Worm (Caenorhabditis elegans) whole organism, L3 larva: ENCODE measurements around the gene coq-2.

Source experiments
- R02D3.7 ChIP-seq: fragments of 150-350 bp; optimal IDR thresholded peaks from 2 replicates; lab custom pipeline; 2014; ENCODE audit warnings: missing biosample characterization, missing genetic modification characterization
- ZK546.5 ChIP-seq: sonication (generic microtip); optimal IDR thresholded peaks from 2 replicates; lab custom pipeline; 2017; ENCODE audit warnings: missing biosample characterization, missing genetic modification characterization
- ama-1 ChIP-seq: fragments of 150-350 bp; optimal IDR thresholded peaks from 2 replicates; lab custom pipeline; 2018
- ceh-28 ChIP-seq: fragments of 150-350 bp; optimal IDR thresholded peaks from 2 replicates; lab custom pipeline; 2014; ENCODE audit warnings: missing biosample characterization, missing genetic modification reagents, missing genetic modification characterization
- daf-12 ChIP-seq: fragments of 150-350 bp; optimal IDR thresholded peaks from 2 replicates; lab custom pipeline; 2014; ENCODE audit warnings: missing biosample characterization, missing genetic modification reagents, missing genetic modification characterization
- egl-27 ChIP-seq: sonication (generic microtip); optimal IDR thresholded peaks from 4 replicates; lab custom pipeline; 2017; ENCODE audit warnings: missing biosample characterization, missing genetic modification reagents, missing genetic modification characterization
- egl-5 ChIP-seq: fragments of 150-350 bp; optimal IDR thresholded peaks from 2 replicates; lab custom pipeline; 2017; ENCODE audit warnings: missing biosample characterization, missing genetic modification reagents, missing genetic modification characterization, inconsistent platforms
- elt-1 ChIP-seq: fragments of 150-350 bp; optimal IDR thresholded peaks from 2 replicates; lab custom pipeline; 2014; ENCODE audit warnings: missing biosample characterization, missing genetic modification characterization
- elt-2 ChIP-seq: sonication (generic microtip); optimal IDR thresholded peaks from 2 replicates; lab custom pipeline; 2016; ENCODE audit warnings: missing genetic modification reagents, mild to moderate bottlenecking, missing genetic modification characterization, missing compliant biosample characterization
- eor-1 ChIP-seq, 2 experiments: fragments of 150-350 bp; optimal IDR thresholded peaks; 2 replicates each; lab custom pipeline; 2014 to 2018; ENCODE audit warnings: missing biosample characterization in 2 of 2, missing genetic modification characterization in 2 of 2
- fkh-10 ChIP-seq: sonication (generic microtip); optimal IDR thresholded peaks from 2 replicates; lab custom pipeline; 2017; ENCODE audit warnings: missing biosample characterization, missing genetic modification reagents, missing genetic modification characterization
- fos-1 ChIP-seq: fragments of 150-350 bp; optimal IDR thresholded peaks from 2 replicates; lab custom pipeline; 2014; ENCODE audit warnings: missing biosample characterization, missing genetic modification characterization
- hmg-11 ChIP-seq: sonication (generic microtip); optimal IDR thresholded peaks from 2 replicates; lab custom pipeline; 2016; ENCODE audit warnings: missing genetic modification characterization, missing compliant biosample characterization
- jun-1 ChIP-seq: fragments of 150-350 bp; optimal IDR thresholded peaks from 2 replicates; lab custom pipeline; 2014; ENCODE audit warnings: missing biosample characterization, missing genetic modification reagents, missing genetic modification characterization
- lin-15B ChIP-seq: fragments of 150-350 bp; optimal IDR thresholded peaks from 2 replicates; lab custom pipeline; 2014; ENCODE audit warnings: missing biosample characterization, missing genetic modification characterization
- lin-39 ChIP-seq: fragments of 150-350 bp; optimal IDR thresholded peaks from 2 replicates; lab custom pipeline; 2018; ENCODE audit warnings: missing biosample characterization, missing genetic modification reagents, missing genetic modification characterization
- nfya-1 ChIP-seq: sonication (generic microtip); optimal IDR thresholded peaks from 2 replicates; lab custom pipeline; 2017; ENCODE audit warnings: missing genetic modification characterization, mild to moderate bottlenecking, missing compliant biosample characterization, antibody characterized with exemption, moderate library complexity; ENCODE audit not compliant: insufficient read depth
- nhr-23 ChIP-seq: fragments of 150-350 bp; optimal IDR thresholded peaks from 2 replicates; lab custom pipeline; 2014; ENCODE audit warnings: missing biosample characterization, missing genetic modification reagents, missing genetic modification characterization
- nhr-237 ChIP-seq: fragments of 150-350 bp; optimal IDR thresholded peaks from 2 replicates; lab custom pipeline; 2014; ENCODE audit warnings: missing biosample characterization, missing genetic modification characterization
- nhr-25 ChIP-seq: sonication (generic microtip); optimal IDR thresholded peaks from 2 replicates; lab custom pipeline; 2017; ENCODE audit warnings: missing biosample characterization, missing genetic modification characterization
- nhr-28 ChIP-seq: fragments of 150-350 bp; optimal IDR thresholded peaks from 2 replicates; lab custom pipeline; 2014; ENCODE audit warnings: missing biosample characterization, missing genetic modification characterization
- nhr-43 ChIP-seq: sonication (generic microtip); optimal IDR thresholded peaks from 2 replicates; lab custom pipeline; 2016; ENCODE audit warnings: mild to moderate bottlenecking, missing genetic modification characterization, missing compliant biosample characterization; ENCODE audit not compliant: poor library complexity, severe bottlenecking
- nhr-67 ChIP-seq: fragments of 150-350 bp; optimal IDR thresholded peaks from 2 replicates; lab custom pipeline; 2014; ENCODE audit warnings: missing biosample characterization, missing genetic modification characterization
- nhr-77 ChIP-seq: fragments of 150-350 bp; optimal IDR thresholded peaks from 2 replicates; lab custom pipeline; 2014; ENCODE audit warnings: missing biosample characterization, missing genetic modification characterization
- pha-4 ChIP-seq: fragments of 150-350 bp; optimal IDR thresholded peaks from 2 replicates; lab custom pipeline; 2014; ENCODE audit warnings: missing biosample characterization, missing genetic modification reagents, missing genetic modification characterization
- pqm-1 ChIP-seq: fragments of 150-350 bp; optimal IDR thresholded peaks from 2 replicates; lab custom pipeline; 2017; ENCODE audit warnings: missing biosample characterization, missing genetic modification characterization, inconsistent platforms
- skn-1 ChIP-seq: fragments of 150-350 bp; optimal IDR thresholded peaks from 2 replicates; lab custom pipeline; 2014; ENCODE audit warnings: missing biosample characterization, missing genetic modification characterization
- snpc-4 ChIP-seq: fragments of 150-350 bp; optimal IDR thresholded peaks from 2 replicates; lab custom pipeline; 2014; ENCODE audit warnings: missing biosample characterization, missing genetic modification characterization
- tbx-2 ChIP-seq: sonication (generic microtip); optimal IDR thresholded peaks from 2 replicates; lab custom pipeline; 2016; ENCODE audit warnings: mild to moderate bottlenecking, missing genetic modification characterization, missing compliant biosample characterization
- unc-62 ChIP-seq: fragments of 150-350 bp; sonication (generic microtip); optimal IDR thresholded peaks from 4 replicates; lab custom pipeline; 2014; ENCODE audit warnings: missing biosample characterization, missing genetic modification reagents, missing genetic modification characterization
- zag-1 ChIP-seq: fragments of 150-350 bp; optimal IDR thresholded peaks from 2 replicates; lab custom pipeline; 2014; ENCODE audit warnings: missing biosample characterization, missing genetic modification characterization
- ztf-11 ChIP-seq: fragments of 150-350 bp; optimal IDR thresholded peaks from 2 replicates; lab custom pipeline; 2014; ENCODE audit warnings: missing biosample characterization, missing genetic modification characterization
- ztf-4 ChIP-seq: fragments of 150-350 bp; optimal IDR thresholded peaks from 2 replicates; lab custom pipeline; 2014; ENCODE audit warnings: missing biosample characterization, missing genetic modification characterization

coq-2 gene

ce11 chrIII:6914840-6915239, 20.9 kb upstream of the coq-2 start:
- TF ChIP-seq pqm-1 (no peak), fkh-10 (GFP tag; lab: Kevin White, UChicago) (peak; percentile 31)

ce11 chrIII:6928725-6929124, 7.0 kb upstream of the coq-2 start, which contains the start of gene flap-1:
flap-1 (minus strand) TSS chrIII:6928825.
- no peak for TF ChIP-seq eor-1 (tag; optimal IDR thresholded peaks at IDR 0.05; lab: Kevin White, UChicago)
- no peak for TF ChIP-seq elt-1
- no peak for TF ChIP-seq lin-15B
- no peak for TF ChIP-seq jun-1 (tag; lab: Kevin White, UChicago)
- TF ChIP-seq ZK546.5 (tag; lab: Kevin White, UChicago) = no peak
- TF ChIP-seq egl-27 (tag; lab: Kevin White, UChicago) = no peak
- no peak for TF ChIP-seq nhr-23
- TF ChIP-seq snpc-4 = no peak
- no peak for TF ChIP-seq ama-1 (lab: Kevin White, UChicago)
- TF ChIP-seq skn-1 (tag; lab: Kevin White, UChicago) = no peak
- TF ChIP-seq pha-4 = no peak
- no peak for TF ChIP-seq nhr-67 (tag; lab: Kevin White, UChicago)
- TF ChIP-seq ztf-4 (tag; lab: Kevin White, UChicago) = no peak
- no peak for TF ChIP-seq ztf-11 (tag; lab: Kevin White, UChicago)
- TF ChIP-seq R02D3.7 (tag; lab: Kevin White, UChicago) = no peak
- no peak for TF ChIP-seq tbx-2 (tag; lab: Kevin White, UChicago)

- TF ChIP-seq egl-5 (no peak), elt-2 (tag; lab: Kevin White, UChicago) (peak; percentile 10), nhr-23 (peak; percentile 32), nhr-25 (no peak), lin-39 (peak; percentile 15), fos-1 (tag; lab: Kevin White, UChicago) (no peak), daf-12 (tag; lab: Kevin White, UChicago) (no peak), lin-15B (peak; percentile 92), ztf-11 (tag; lab: Kevin White, UChicago) (no peak), ztf-4 (tag; lab: Kevin White, UChicago) (no peak), nfya-1 (tag; lab: Kevin White, UChicago) (peak; percentile 71), nhr-237 (tag; lab: Kevin White, UChicago) (no peak), egl-27 (tag; lab: Kevin White, UChicago) (no peak), fkh-10 (GFP tag; lab: Kevin White, UChicago) (no peak), pha-4 (peak; percentile 68)
Measured at ce11 chrIII:6929558-6930167, 6.1 kb upstream of the coq-2 start, which contains the start of gene inf-1. inf-1 (plus strand) TSS chrIII:6930134.

ce11 chrIII:6931896-6932295, 3.9 kb upstream of the coq-2 start, which contains the start of gene byn-1:
byn-1 (plus strand) TSS chrIII:6932001.
- TF ChIP-seq nhr-43 (tag; lab: Kevin White, UChicago) (no peak), nhr-77 (no peak), nhr-28 (tag; lab: Kevin White, UChicago) (no peak), egl-27 (tag; lab: Kevin White, UChicago) (no peak), R02D3.7 (tag; lab: Kevin White, UChicago) (no peak), tbx-2 (tag; lab: Kevin White, UChicago) (no peak), ceh-28 (tag; lab: Kevin White, UChicago) (no peak), zag-1 (tag; lab: Kevin White, UChicago) (no peak), unc-62 (GFP tag; lab: Kevin White, UChicago) (no peak), nhr-67 (tag; lab: Kevin White, UChicago) (no peak), pha-4 (no peak)

ce11 chrIII:6939523-6939922, 3.8 kb downstream of the coq-2 start, which contains the start of gene F57B9.3:
F57B9.3 (plus strand) TSS chrIII:6939823.
- TF ChIP-seq nhr-237 (tag; lab: Kevin White, UChicago) (no peak), hmg-11 (tag; lab: Kevin White, UChicago) (no peak), elt-1 (no peak), nhr-67 (tag; lab: Kevin White, UChicago) (no peak), pha-4 (peak; percentile 43), jun-1 (tag; lab: Kevin White, UChicago) (no peak), skn-1 (tag; lab: Kevin White, UChicago) (no peak)
- TF ChIP-seq, all 47 proteins: peak for 1
